Worm (Caenorhabditis elegans) whole organism, L3 larva: ENCODE measurements around the gene ZC196.9.

Experiments used
- R02D3.7 ChIP-seq: fragments of 150-350 bp; optimal IDR thresholded peaks from 2 replicates; lab custom pipeline; 2014; ENCODE audit warnings: missing biosample characterization, missing genetic modification characterization
- aly-2 ChIP-seq: fragments of 150-350 bp; optimal IDR thresholded peaks from 2 replicates; lab custom pipeline; 2014; ENCODE audit warnings: missing biosample characterization, missing genetic modification characterization
- ama-1 ChIP-seq: fragments of 150-350 bp; optimal IDR thresholded peaks from 2 replicates; lab custom pipeline; 2018
- ceh-16 ChIP-seq: sonication (generic microtip); optimal IDR thresholded peaks from 2 replicates; lab custom pipeline; 2017; ENCODE audit warnings: missing biosample characterization, missing genetic modification characterization
- ceh-28 ChIP-seq: fragments of 150-350 bp; optimal IDR thresholded peaks from 2 replicates; lab custom pipeline; 2014; ENCODE audit warnings: missing biosample characterization, missing genetic modification reagents, missing genetic modification characterization
- ceh-82 ChIP-seq: fragments of 150-350 bp; optimal IDR thresholded peaks from 2 replicates; lab custom pipeline; 2014; ENCODE audit warnings: missing biosample characterization, missing genetic modification characterization
- ceh-9 ChIP-seq: sonication (generic microtip); optimal IDR thresholded peaks from 2 replicates; lab custom pipeline; 2018; ENCODE audit warnings: missing biosample characterization, missing genetic modification characterization
- daf-12 ChIP-seq: fragments of 150-350 bp; optimal IDR thresholded peaks from 2 replicates; lab custom pipeline; 2014; ENCODE audit warnings: missing biosample characterization, missing genetic modification reagents, missing genetic modification characterization
- egl-27 ChIP-seq: sonication (generic microtip); optimal IDR thresholded peaks from 4 replicates; lab custom pipeline; 2017; ENCODE audit warnings: missing biosample characterization, missing genetic modification reagents, missing genetic modification characterization
- egl-5 ChIP-seq: fragments of 150-350 bp; optimal IDR thresholded peaks from 2 replicates; lab custom pipeline; 2017; ENCODE audit warnings: missing biosample characterization, missing genetic modification reagents, missing genetic modification characterization, inconsistent platforms
- elt-1 ChIP-seq: fragments of 150-350 bp; optimal IDR thresholded peaks from 2 replicates; lab custom pipeline; 2014; ENCODE audit warnings: missing biosample characterization, missing genetic modification characterization
- elt-2 ChIP-seq: sonication (generic microtip); optimal IDR thresholded peaks from 2 replicates; lab custom pipeline; 2016; ENCODE audit warnings: missing genetic modification reagents, mild to moderate bottlenecking, missing genetic modification characterization, missing compliant biosample characterization
- eor-1 ChIP-seq, 2 experiments: fragments of 150-350 bp; optimal IDR thresholded peaks; 2 replicates each; lab custom pipeline; 2014 to 2018; ENCODE audit warnings: missing biosample characterization in 2 of 2, missing genetic modification characterization in 2 of 2
- fkh-2 ChIP-seq: fragments of 150-350 bp; optimal IDR thresholded peaks from 2 replicates; lab custom pipeline; 2014; ENCODE audit warnings: missing biosample characterization, missing genetic modification reagents, missing genetic modification characterization
- fos-1 ChIP-seq: fragments of 150-350 bp; optimal IDR thresholded peaks from 2 replicates; lab custom pipeline; 2014; ENCODE audit warnings: missing biosample characterization, missing genetic modification characterization
- hmg-11 ChIP-seq: sonication (generic microtip); optimal IDR thresholded peaks from 2 replicates; lab custom pipeline; 2016; ENCODE audit warnings: missing genetic modification characterization, missing compliant biosample characterization
- jun-1 ChIP-seq: fragments of 150-350 bp; optimal IDR thresholded peaks from 2 replicates; lab custom pipeline; 2014; ENCODE audit warnings: missing biosample characterization, missing genetic modification reagents, missing genetic modification characterization
- lin-15B ChIP-seq: fragments of 150-350 bp; optimal IDR thresholded peaks from 2 replicates; lab custom pipeline; 2014; ENCODE audit warnings: missing biosample characterization, missing genetic modification characterization
- lin-39 ChIP-seq: fragments of 150-350 bp; optimal IDR thresholded peaks from 2 replicates; lab custom pipeline; 2018; ENCODE audit warnings: missing biosample characterization, missing genetic modification reagents, missing genetic modification characterization
- lsy-12 ChIP-seq: sonication (generic microtip); optimal IDR thresholded peaks from 2 replicates; lab custom pipeline; 2016; ENCODE audit warnings: mild to moderate bottlenecking, missing genetic modification characterization, missing compliant biosample characterization
- mdl-1 ChIP-seq: fragments of 150-350 bp; optimal IDR thresholded peaks from 2 replicates; lab custom pipeline; 2014; ENCODE audit warnings: missing biosample characterization, missing genetic modification characterization
- mml-1 ChIP-seq: fragments of 150-350 bp; sonication (generic microtip); optimal IDR thresholded peaks from 3 replicates; lab custom pipeline; 2014; ENCODE audit warnings: missing biosample characterization, missing genetic modification characterization
- nhr-11 ChIP-seq: fragments of 150-350 bp; optimal IDR thresholded peaks from 2 replicates; lab custom pipeline; 2014; ENCODE audit warnings: missing biosample characterization, missing genetic modification characterization
- nhr-12 ChIP-seq: fragments of 150-350 bp; optimal IDR thresholded peaks from 2 replicates; lab custom pipeline; 2014; ENCODE audit warnings: missing biosample characterization, missing genetic modification characterization
- nhr-23 ChIP-seq: fragments of 150-350 bp; optimal IDR thresholded peaks from 2 replicates; lab custom pipeline; 2014; ENCODE audit warnings: missing biosample characterization, missing genetic modification reagents, missing genetic modification characterization
- nhr-237 ChIP-seq: fragments of 150-350 bp; optimal IDR thresholded peaks from 2 replicates; lab custom pipeline; 2014; ENCODE audit warnings: missing biosample characterization, missing genetic modification characterization
- nhr-25 ChIP-seq: sonication (generic microtip); optimal IDR thresholded peaks from 2 replicates; lab custom pipeline; 2017; ENCODE audit warnings: missing biosample characterization, missing genetic modification characterization
- nhr-28 ChIP-seq: fragments of 150-350 bp; optimal IDR thresholded peaks from 2 replicates; lab custom pipeline; 2014; ENCODE audit warnings: missing biosample characterization, missing genetic modification characterization
- nhr-43 ChIP-seq: sonication (generic microtip); optimal IDR thresholded peaks from 2 replicates; lab custom pipeline; 2016; ENCODE audit warnings: mild to moderate bottlenecking, missing genetic modification characterization, missing compliant biosample characterization; ENCODE audit not compliant: poor library complexity, severe bottlenecking
- nhr-76 ChIP-seq: fragments of 150-350 bp; sonication (generic microtip); optimal IDR thresholded peaks from 5 replicates; lab custom pipeline; 2014; ENCODE audit warnings: missing biosample characterization, missing genetic modification characterization
- nhr-77 ChIP-seq: fragments of 150-350 bp; optimal IDR thresholded peaks from 2 replicates; lab custom pipeline; 2014; ENCODE audit warnings: missing biosample characterization, missing genetic modification characterization
- pha-4 ChIP-seq: fragments of 150-350 bp; optimal IDR thresholded peaks from 2 replicates; lab custom pipeline; 2014; ENCODE audit warnings: missing biosample characterization, missing genetic modification reagents, missing genetic modification characterization
- pqm-1 ChIP-seq: fragments of 150-350 bp; optimal IDR thresholded peaks from 2 replicates; lab custom pipeline; 2017; ENCODE audit warnings: missing biosample characterization, missing genetic modification characterization, inconsistent platforms
- sea-2 ChIP-seq: fragments of 150-350 bp; sonication (generic microtip); optimal IDR thresholded peaks from 4 replicates; lab custom pipeline; 2014; ENCODE audit warnings: missing biosample characterization, missing genetic modification reagents, missing genetic modification characterization
- skn-1 ChIP-seq: fragments of 150-350 bp; optimal IDR thresholded peaks from 2 replicates; lab custom pipeline; 2014; ENCODE audit warnings: missing biosample characterization, missing genetic modification characterization
- snpc-4 ChIP-seq: fragments of 150-350 bp; optimal IDR thresholded peaks from 2 replicates; lab custom pipeline; 2014; ENCODE audit warnings: missing biosample characterization, missing genetic modification characterization
- tbx-2 ChIP-seq: sonication (generic microtip); optimal IDR thresholded peaks from 2 replicates; lab custom pipeline; 2016; ENCODE audit warnings: mild to moderate bottlenecking, missing genetic modification characterization, missing compliant biosample characterization
- unc-39 ChIP-seq: sonication (generic microtip); optimal IDR thresholded peaks from 4 replicates; lab custom pipeline; 2017; ENCODE audit warnings: missing biosample characterization, missing genetic modification characterization
- unc-62 ChIP-seq: fragments of 150-350 bp; sonication (generic microtip); optimal IDR thresholded peaks from 4 replicates; lab custom pipeline; 2014; ENCODE audit warnings: missing biosample characterization, missing genetic modification reagents, missing genetic modification characterization
- zag-1 ChIP-seq: fragments of 150-350 bp; optimal IDR thresholded peaks from 2 replicates; lab custom pipeline; 2014; ENCODE audit warnings: missing biosample characterization, missing genetic modification characterization
- ztf-11 ChIP-seq: fragments of 150-350 bp; optimal IDR thresholded peaks from 2 replicates; lab custom pipeline; 2014; ENCODE audit warnings: missing biosample characterization, missing genetic modification characterization
- ztf-4 ChIP-seq: fragments of 150-350 bp; optimal IDR thresholded peaks from 2 replicates; lab custom pipeline; 2014; ENCODE audit warnings: missing biosample characterization, missing genetic modification characterization

ZC196.9 gene

DNA sequence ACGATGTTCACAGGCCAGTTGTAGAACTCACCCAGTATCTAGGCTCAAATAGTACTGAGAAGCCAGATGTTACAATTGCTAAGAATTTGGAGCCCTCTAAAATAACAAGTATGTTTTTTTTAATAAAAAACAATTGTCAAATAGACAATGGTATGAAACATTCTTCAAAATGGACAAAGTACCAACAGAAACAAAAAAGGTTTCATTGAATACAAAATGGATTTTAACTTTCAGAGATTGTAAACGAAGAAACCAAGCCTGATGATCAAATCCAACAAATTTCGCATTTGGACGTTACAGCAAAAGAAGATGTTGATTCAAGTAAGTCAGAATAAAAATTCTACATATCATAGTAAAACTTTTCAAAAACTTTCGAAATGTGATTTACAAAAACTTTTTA lies at the start of gene ZC196.9:
ZC196.9 (minus strand) TSS at position 101 of the 400 bp plus-strand sequence.
- TF ChIP-seq daf-12 (tag; lab: Kevin White, UChicago) (no peak), tbx-2 (tag; lab: Kevin White, UChicago) (no peak), skn-1 (tag; lab: Kevin White, UChicago) (no peak), nhr-11 (tag; lab: Kevin White, UChicago) (no peak), unc-62 (GFP tag; lab: Kevin White, UChicago) (no peak), ceh-82 (tag; lab: Kevin White, UChicago) (no peak), unc-39 (tag; lab: Kevin White, UChicago) (no peak), lsy-12 (no peak), nhr-43 (no peak), eor-1 (tag; optimal IDR thresholded peaks at IDR 0.05; lab: Kevin White, UChicago) (no peak), egl-27 (tag; lab: Kevin White, UChicago) (no peak)

DNA sequence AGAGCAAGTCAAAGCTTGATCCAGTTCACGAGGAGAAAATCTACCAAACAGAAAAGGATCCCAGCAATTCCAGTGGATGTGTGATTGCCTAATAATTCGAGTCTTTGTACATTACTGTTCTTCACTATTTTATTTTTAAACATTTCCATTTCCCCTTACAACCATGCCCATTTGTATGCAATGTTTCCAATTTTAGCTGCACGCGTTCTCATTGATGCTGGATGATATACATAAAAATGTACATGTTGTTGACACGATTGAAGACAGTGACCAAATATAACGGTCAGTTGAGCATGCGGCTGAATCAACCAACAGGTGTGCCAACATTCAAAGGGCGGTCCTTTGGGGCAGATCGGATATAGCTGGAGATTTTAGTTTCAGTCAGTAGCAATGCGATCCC lies 49.3 kb upstream of the ZC196.9 start, which contains the start of gene B0507.1:
B0507.1 (plus strand) TSS at position 301 of the 400 bp plus-strand sequence.
- TF ChIP-seq ceh-9 (no peak), lin-39 (tag; lab: Kevin White, UChicago) (no peak), egl-27 (tag; lab: Kevin White, UChicago) (no peak), nhr-43 (no peak), sea-2 (no peak), nhr-25 (tag; lab: Kevin White, UChicago) (no peak), nhr-237 (tag; lab: Kevin White, UChicago) (no peak), tbx-2 (tag; lab: Kevin White, UChicago) (no peak), ama-1 (no peak), fkh-2 (no peak), ceh-82 (tag; lab: Kevin White, UChicago) (no peak), elt-1 (tag; lab: Kevin White, UChicago) (no peak), fos-1 (no peak), egl-5 (tag; lab: Kevin White, UChicago) (no peak), lsy-12 (no peak), ztf-11 (tag; lab: Kevin White, UChicago) (no peak), R02D3.7 (tag; lab: Kevin White, UChicago) (no peak), jun-1 (no peak), lin-15B (tag; lab: Kevin White, UChicago) (no peak)

DNA sequence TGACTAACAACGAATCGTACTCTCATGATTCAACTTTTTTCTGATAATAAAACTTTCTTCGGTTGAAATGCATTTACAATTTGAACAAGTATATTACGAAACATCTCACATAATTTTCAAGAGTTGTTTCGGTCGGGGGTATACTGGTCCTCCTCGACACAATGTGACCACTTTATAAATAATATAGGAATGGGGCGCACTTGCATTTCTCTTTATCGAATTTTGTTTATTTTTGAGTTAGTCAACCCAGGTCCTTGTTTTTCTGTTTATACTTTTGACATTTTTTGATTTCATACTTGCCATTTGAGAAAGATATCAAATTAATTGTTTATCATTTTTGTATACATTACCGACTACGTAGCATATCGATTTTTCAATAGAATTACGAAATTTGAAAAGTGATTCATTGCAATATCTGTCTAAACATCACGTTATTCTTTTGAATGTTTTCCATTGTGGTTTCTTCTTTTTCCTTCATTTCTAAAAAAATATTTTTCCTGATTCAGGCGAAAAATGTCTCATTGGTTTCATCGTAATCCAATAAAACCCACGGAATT lies 46.9 kb upstream of the ZC196.9 start, which contains the start of gene B0507.2:
B0507.2 (plus strand) TSS at position 507 of the 557 bp plus-strand sequence.
- no peak for TF ChIP-seq unc-62 (GFP tag; lab: Kevin White, UChicago)
- no peak for TF ChIP-seq ztf-11 (tag; lab: Kevin White, UChicago)
- no peak for TF ChIP-seq zag-1 (tag; lab: Kevin White, UChicago)
- no peak for TF ChIP-seq daf-12 (tag; lab: Kevin White, UChicago)
- TF ChIP-seq nhr-23 (tag; lab: Kevin White, UChicago): no peak
- TF ChIP-seq mml-1 (tag; lab: Kevin White, UChicago): no peak
- no peak for TF ChIP-seq egl-5 (tag; lab: Kevin White, UChicago)
- no peak for TF ChIP-seq nhr-11 (tag; lab: Kevin White, UChicago)
- TF ChIP-seq ceh-28 (tag; lab: Kevin White, UChicago): peak; percentile 29
- TF ChIP-seq tbx-2 (tag; lab: Kevin White, UChicago): no peak
- TF ChIP-seq pha-4 (tag; lab: Kevin White, UChicago): peak; percentile 74
- no peak for TF ChIP-seq nhr-43
- peak; percentile 40 for TF ChIP-seq lin-15B (tag; lab: Kevin White, UChicago)
- no peak for TF ChIP-seq sea-2
- TF ChIP-seq ceh-16 (tag; lab: Kevin White, UChicago): no peak
- no peak for TF ChIP-seq nhr-237 (tag; lab: Kevin White, UChicago)
- no peak for TF ChIP-seq nhr-28 (tag; lab: Kevin White, UChicago)
- no peak for TF ChIP-seq jun-1
- peak; percentile 37 for TF ChIP-seq elt-2 (tag; lab: Kevin White, UChicago)
- TF ChIP-seq mdl-1 (tag; lab: Kevin White, UChicago): no peak
- TF ChIP-seq aly-2 (tag; lab: Kevin White, UChicago): no peak
- no peak for TF ChIP-seq fkh-2
- TF ChIP-seq nhr-25 (tag; lab: Kevin White, UChicago): no peak
- no peak for TF ChIP-seq R02D3.7 (tag; lab: Kevin White, UChicago)
- TF ChIP-seq ztf-4 (tag; lab: Kevin White, UChicago): no peak
- TF ChIP-seq nhr-12 (tag; lab: Kevin White, UChicago): no peak
- TF ChIP-seq nhr-76 (tag; lab: Kevin White, UChicago): no peak
- TF ChIP-seq elt-1 (tag; lab: Kevin White, UChicago): no peak
- TF ChIP-seq pqm-1 (tag; lab: Kevin White, UChicago): peak; percentile 28
- TF ChIP-seq fos-1: no peak
- no peak for TF ChIP-seq nhr-77 (tag; lab: Kevin White, UChicago)
- TF ChIP-seq hmg-11: no peak
- TF ChIP-seq unc-39 (tag; lab: Kevin White, UChicago): no peak
- TF ChIP-seq ceh-82 (tag; lab: Kevin White, UChicago): no peak
- no peak for TF ChIP-seq eor-1 (tag; optimal IDR thresholded peaks at IDR 0.05; lab: Kevin White, UChicago)
- peak; percentile 41 for TF ChIP-seq snpc-4 (tag; lab: Kevin White, UChicago)
